Fruit fly (Drosophila melanogaster): ENCODE results near the gene CG32816.

DNA sequence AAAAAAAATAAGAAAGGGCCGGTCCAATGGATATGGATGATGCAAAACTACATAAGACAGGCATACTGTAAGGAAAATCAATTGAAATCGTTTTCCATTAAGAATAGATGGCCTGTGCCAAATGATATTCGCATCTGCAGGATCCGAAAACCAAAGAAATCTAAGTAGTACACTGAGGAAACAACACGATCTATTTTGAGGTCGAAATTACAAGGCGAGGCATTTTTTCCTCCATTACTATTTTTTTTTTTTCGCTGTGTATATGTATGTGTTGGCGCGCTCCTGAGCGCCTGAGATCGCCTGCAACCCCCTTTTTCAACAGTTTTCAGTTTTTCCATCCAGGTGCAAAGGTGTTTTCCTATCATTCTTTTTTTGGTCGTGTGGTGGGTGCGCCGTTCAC, 6.6 kb downstream of the CG32816 start:
- no peak for TF ChIP-seq CG8478 (optimal IDR thresholded peaks at IDR 0.05)
- no peak for TF ChIP-seq CTCF (optimal IDR thresholded peaks at IDR 0.05)
